Worm (Caenorhabditis elegans): Measurements from ENCODE around the gene pgph-2.

DNA sequence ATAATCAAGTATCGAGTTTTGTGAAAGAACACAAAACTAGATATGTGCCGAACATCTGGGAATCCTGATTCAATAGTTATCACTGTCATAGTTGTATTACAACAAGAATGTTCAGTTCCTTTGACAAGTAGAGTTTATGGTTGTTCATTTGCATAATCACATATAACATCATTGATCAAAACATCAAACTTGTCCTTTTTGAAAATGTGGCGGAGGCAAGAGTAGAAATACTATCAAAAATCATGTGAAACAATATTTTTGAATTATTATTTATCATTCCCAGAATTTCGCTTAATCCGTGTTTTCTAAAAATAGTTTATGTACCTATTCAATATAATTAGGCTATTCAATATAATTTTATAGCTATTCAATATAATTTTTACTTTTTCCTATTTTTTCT lies 20.4 kb downstream of the pgph-2 start, which contains the start of gene F44E7.7:
- no peak for TF ChIP-seq pax-1 (tag; optimal IDR thresholded peaks at IDR 0.05)
- no peak for TF ChIP-seq fkh-10 (GFP tag; optimal IDR thresholded peaks at IDR 0.05)
- TF ChIP-seq nhr-11 (tag; optimal IDR thresholded peaks at IDR 0.05) = no peak
- no peak for TF ChIP-seq elt-4 (tag; optimal IDR thresholded peaks at IDR 0.05)
- TF ChIP-seq dmd-4 (tag; optimal IDR thresholded peaks at IDR 0.05; ENCODE audit: borderline replicate concordance) = no peak
